Worm (Caenorhabditis elegans) whole organism, late embryonic: ENCODE data around the gene fbxc-20.

Experiments used
- K02D7.2 ChIP-seq: sonication (generic microtip); optimal IDR thresholded peaks from 2 replicates; lab custom pipeline; 2017; ENCODE audit warnings: mild to moderate bottlenecking, missing genetic modification characterization, missing compliant biosample characterization
- ahr-1 ChIP-seq: sonication (generic microtip); optimal IDR thresholded peaks from 2 replicates; lab custom pipeline; 2016; ENCODE audit warnings: missing genetic modification characterization, missing compliant biosample characterization
- ceh-18 ChIP-seq: sonication (generic microtip); optimal IDR thresholded peaks from 2 replicates; lab custom pipeline; 2016; ENCODE audit warnings: missing genetic modification characterization, missing compliant biosample characterization
- ceh-2 ChIP-seq: sonication (generic microtip); optimal IDR thresholded peaks from 2 replicates; lab custom pipeline; 2016; ENCODE audit warnings: missing genotype, missing genetic modification characterization, missing compliant biosample characterization
- ceh-22 ChIP-seq: sonication (generic microtip); optimal IDR thresholded peaks from 2 replicates; lab custom pipeline; 2017; ENCODE audit warnings: missing biosample characterization, missing genetic modification characterization
- ceh-31 ChIP-seq: sonication (generic microtip); optimal IDR thresholded peaks from 2 replicates; lab custom pipeline; 2016; ENCODE audit warnings: missing genetic modification characterization, missing compliant biosample characterization
- ceh-45 ChIP-seq: fragments of 200-800 bp; sonication (Bioruptor generic); IDR thresholded peaks from 2 replicates; pipeline ENCODE4 v1.3.6; 2022; ENCODE audit warnings: missing genetic modification reagents, missing genetic modification characterization, missing compliant biosample characterization
- ceh-6 ChIP-seq: fragments of 200-800 bp; sonication (Bioruptor generic); optimal IDR thresholded peaks from 2 replicates; lab custom pipeline; 2018; ENCODE audit warnings: mild to moderate bottlenecking, missing genetic modification characterization, missing compliant biosample characterization
- ceh-9 ChIP-seq: sonication (generic microtip); optimal IDR thresholded peaks from 2 replicates; lab custom pipeline; 2016; ENCODE audit warnings: mild to moderate bottlenecking, missing genetic modification characterization, inconsistent platforms, missing compliant biosample characterization
- che-1 ChIP-seq: sonication (generic microtip); optimal IDR thresholded peaks from 2 replicates; lab custom pipeline; 2016; ENCODE audit warnings: mild to moderate bottlenecking, missing genetic modification characterization, missing compliant biosample characterization
- dmd-4 ChIP-seq: sonication (generic microtip); optimal IDR thresholded peaks from 2 replicates; lab custom pipeline; 2016; ENCODE audit warnings: borderline replicate concordance, missing genetic modification characterization, missing compliant biosample characterization
- dve-1 ChIP-seq: sonication (generic microtip); optimal IDR thresholded peaks from 2 replicates; lab custom pipeline; 2017; ENCODE audit warnings: antibody characterized with exemption, mild to moderate bottlenecking, missing genetic modification characterization, missing compliant biosample characterization
- elt-2 ChIP-seq: sonication (generic microtip); optimal IDR thresholded peaks from 2 replicates; lab custom pipeline; 2016; ENCODE audit warnings: missing genetic modification reagents, missing genetic modification characterization, missing compliant biosample characterization
- eyg-1 ChIP-seq: sonication (generic microtip); optimal IDR thresholded peaks from 2 replicates; lab custom pipeline; 2016; ENCODE audit warnings: missing genotype, missing genetic modification characterization, missing compliant biosample characterization
- fax-1 ChIP-seq: sonication (generic microtip); optimal IDR thresholded peaks from 2 replicates; lab custom pipeline; 2016; ENCODE audit warnings: missing genotype, missing genetic modification characterization, missing compliant biosample characterization
- fkh-10 ChIP-seq: fragments of 150-350 bp; optimal IDR thresholded peaks from 2 replicates; lab custom pipeline; 2014; ENCODE audit warnings: missing biosample characterization, missing genetic modification reagents, missing genetic modification characterization
- fkh-6 ChIP-seq: sonication (generic microtip); optimal IDR thresholded peaks from 2 replicates; lab custom pipeline; 2016; ENCODE audit warnings: missing genetic modification characterization, missing compliant biosample characterization
- hlh-13 ChIP-seq: fragments of 200-800 bp; sonication (Bioruptor generic); optimal IDR thresholded peaks from 2 replicates; lab custom pipeline; 2018; ENCODE audit warnings: mild to moderate bottlenecking, missing genetic modification characterization, missing compliant biosample characterization
- hlh-30 ChIP-seq: sonication (generic microtip); optimal IDR thresholded peaks from 2 replicates; lab custom pipeline; 2017; ENCODE audit warnings: antibody characterized with exemption, missing genetic modification characterization, missing compliant biosample characterization; ENCODE audit not compliant: insufficient read depth
- hlh-6 ChIP-seq: sonication (generic microtip); optimal IDR thresholded peaks from 2 replicates; lab custom pipeline; 2016; ENCODE audit warnings: missing genotype, missing genetic modification characterization, missing compliant biosample characterization
- hlh-8 ChIP-seq: sonication (generic microtip); optimal IDR thresholded peaks from 2 replicates; lab custom pipeline; 2016; ENCODE audit warnings: missing genotype, missing genetic modification characterization, missing compliant biosample characterization
- lim-6 ChIP-seq: sonication (generic microtip); optimal IDR thresholded peaks from 2 replicates; lab custom pipeline; 2016; ENCODE audit warnings: missing genetic modification characterization, missing compliant biosample characterization
- madf-2 ChIP-seq: sonication (generic microtip); optimal IDR thresholded peaks from 2 replicates; lab custom pipeline; 2017; ENCODE audit warnings: missing genetic modification characterization, missing compliant biosample characterization
- mec-3 ChIP-seq: sonication (generic microtip); optimal IDR thresholded peaks from 2 replicates; lab custom pipeline; 2016; ENCODE audit warnings: borderline replicate concordance, missing genetic modification characterization, missing compliant biosample characterization
- nhr-232 ChIP-seq: sonication (generic microtip); optimal IDR thresholded peaks from 2 replicates; lab custom pipeline; 2016; ENCODE audit warnings: missing genetic modification characterization, missing compliant biosample characterization
- npax-4 ChIP-seq: sonication (generic microtip); optimal IDR thresholded peaks from 2 replicates; lab custom pipeline; 2016; ENCODE audit warnings: missing genetic modification characterization, missing compliant biosample characterization
- odd-2 ChIP-seq: sonication (generic microtip); optimal IDR thresholded peaks from 2 replicates; lab custom pipeline; 2017; ENCODE audit warnings: antibody characterized with exemption, mild to moderate bottlenecking, missing genetic modification characterization, missing compliant biosample characterization
- pag-3 ChIP-seq: sonication (generic microtip); optimal IDR thresholded peaks from 2 replicates; lab custom pipeline; 2016; ENCODE audit warnings: missing compliant biosample characterization, missing genetic modification characterization, borderline replicate concordance
- pat-9 ChIP-seq: fragments of 200-800 bp; sonication (Bioruptor generic); optimal IDR thresholded peaks from 2 replicates; lab custom pipeline; 2018; ENCODE audit warnings: mild to moderate bottlenecking, missing genetic modification characterization, moderate library complexity, missing compliant biosample characterization
- pros-1 ChIP-seq: fragments of 150-350 bp; optimal IDR thresholded peaks from 2 replicates; lab custom pipeline; 2014; ENCODE audit warnings: missing biosample characterization, missing genetic modification reagents, missing genetic modification characterization
- ref-2 ChIP-seq: sonication (generic microtip); optimal IDR thresholded peaks from 2 replicates; lab custom pipeline; 2016; ENCODE audit warnings: missing genetic modification characterization, missing compliant biosample characterization
- rnt-1 ChIP-seq: sonication (generic microtip); optimal IDR thresholded peaks from 2 replicates; lab custom pipeline; 2016; ENCODE audit warnings: missing genetic modification characterization, missing compliant biosample characterization
- sox-2 ChIP-seq: fragments of 200-800 bp; sonication (Bioruptor generic); IDR thresholded peaks from 2 replicates; pipeline ENCODE4 v1.3.6; 2022; ENCODE audit warnings: missing genetic modification reagents, missing genetic modification characterization, missing compliant biosample characterization
- tbx-7 ChIP-seq: sonication (generic microtip); optimal IDR thresholded peaks from 2 replicates; lab custom pipeline; 2016; ENCODE audit warnings: missing genotype, missing genetic modification characterization, missing compliant biosample characterization
- ttx-3 ChIP-seq: sonication (generic microtip); optimal IDR thresholded peaks from 2 replicates; lab custom pipeline; 2016; ENCODE audit warnings: missing genetic modification reagents, missing genetic modification characterization, missing compliant biosample characterization
- unc-3 ChIP-seq, 2 experiments: fragments of 200-800 bp in 1 of 2; sonication (Bioruptor generic) in 1 of 2; sonication (generic microtip) in 1 of 2; conservative IDR thresholded peaks in 1 of 2; optimal IDR thresholded peaks in 1 of 2; 2 replicates each; pipeline versions ENCODE4 v1.3.6 to Lab custom; 2016 to 2022; ENCODE audit warnings: missing compliant biosample characterization in 2 of 2, missing genetic modification characterization in 2 of 2, missing genetic modification reagents in 1 of 2
- unc-42 ChIP-seq: sonication (generic microtip); optimal IDR thresholded peaks from 2 replicates; lab custom pipeline; 2016; ENCODE audit warnings: missing genotype, missing genetic modification characterization, missing compliant biosample characterization
- unc-86 ChIP-seq: sonication (generic microtip); optimal IDR thresholded peaks from 2 replicates; lab custom pipeline; 2016; ENCODE audit warnings: missing genetic modification characterization, missing compliant biosample characterization
- ztf-16 ChIP-seq: sonication (generic microtip); optimal IDR thresholded peaks from 2 replicates; lab custom pipeline; 2017; ENCODE audit warnings: missing genetic modification characterization, missing compliant biosample characterization

fbxc-20 gene

ce11 chrII:2435566-2435965, 16.6 kb downstream of the fbxc-20 start:
- TF ChIP-seq pag-3 (no peak), pat-9 (tag; lab: Kevin White, UChicago) (no peak), fkh-6 (tag; lab: Kevin White, UChicago) (no peak)

ce11 chrII:2436757-2437156, 17.8 kb downstream of the fbxc-20 start:
- TF ChIP-seq madf-2 (tag; lab: Kevin White, UChicago) = no peak
- TF ChIP-seq rnt-1 (tag; lab: Kevin White, UChicago) = peak; percentile 95

- TF ChIP-seq elt-2 (tag; lab: Kevin White, UChicago) (peak; percentile 11), npax-4 (tag; lab: Kevin White, UChicago) (no peak)
Observed at ce11 chrII:2438180-2438579, 19.2 kb downstream of the fbxc-20 start.

ce11 chrII:2438944-2439343, 20.0 kb downstream of the fbxc-20 start:
- TF ChIP-seq mec-3 (tag; lab: Kevin White, UChicago) = no peak
- TF ChIP-seq odd-2 = no peak
- no peak for TF ChIP-seq fkh-6 (tag; lab: Kevin White, UChicago)
- no peak for TF ChIP-seq ahr-1
- no peak for TF ChIP-seq fax-1 (tag; lab: Kevin White, UChicago)
- no peak for TF ChIP-seq ref-2 (tag; lab: Kevin White, UChicago)
- TF ChIP-seq fkh-10 (GFP tag; lab: Kevin White, UChicago) = no peak
- no peak for TF ChIP-seq unc-3 (GFP tag; conservative IDR thresholded peaks at IDR 0.05; lab: Robert Waterston, UW)
- TF ChIP-seq unc-3 (tag; optimal IDR thresholded peaks at IDR 0.05; lab: Kevin White, UChicago) = no peak
- TF ChIP-seq ttx-3 (tag; lab: Kevin White, UChicago) = no peak
- TF ChIP-seq ztf-16 (tag; lab: Kevin White, UChicago) = no peak

DNA sequence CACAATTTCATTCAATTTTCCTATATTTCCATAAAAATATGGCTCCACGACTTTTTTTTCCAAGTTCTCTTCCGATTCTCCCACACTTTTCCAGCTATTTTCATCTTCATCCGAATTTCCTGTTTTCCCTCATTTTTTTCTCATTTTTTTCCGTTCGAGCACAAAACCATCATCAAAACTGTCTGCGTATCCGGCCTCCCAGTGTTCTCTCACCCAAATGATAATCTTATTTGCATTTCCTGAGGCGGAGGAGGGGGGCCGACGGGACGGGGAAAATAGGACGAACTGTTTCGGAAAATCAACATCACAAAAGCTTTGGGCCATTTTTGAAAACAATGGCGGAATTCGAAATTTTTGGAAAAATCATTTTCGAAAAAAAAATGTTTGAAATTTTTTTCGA, 21.4 kb downstream of the fbxc-20 start:
- no peak for TF ChIP-seq ceh-18 (tag; lab: Kevin White, UChicago)
- no peak for TF ChIP-seq ceh-45 (GFP tag; lab: Robert Waterston, UW)
- no peak for TF ChIP-seq pros-1 (tag; lab: Kevin White, UChicago)
- no peak for TF ChIP-seq fkh-6 (tag; lab: Kevin White, UChicago)
- TF ChIP-seq unc-42 = no peak
- no peak for TF ChIP-seq mec-3 (tag; lab: Kevin White, UChicago)
- no peak for TF ChIP-seq rnt-1 (tag; lab: Kevin White, UChicago)
- TF ChIP-seq che-1 (tag; lab: Kevin White, UChicago) = no peak
- TF ChIP-seq dmd-4 (tag; lab: Kevin White, UChicago) = no peak
- TF ChIP-seq K02D7.2 = no peak
- no peak for TF ChIP-seq sox-2 (GFP tag; lab: Robert Waterston, UW)
- no peak for TF ChIP-seq unc-3 (GFP tag; conservative IDR thresholded peaks at IDR 0.05; lab: Robert Waterston, UW)
- no peak for TF ChIP-seq unc-3 (tag; optimal IDR thresholded peaks at IDR 0.05; lab: Kevin White, UChicago)
- no peak for TF ChIP-seq ahr-1
- TF ChIP-seq eyg-1 (tag; lab: Kevin White, UChicago) = no peak

ce11 chrII:2442243-2442642, 23.3 kb downstream of the fbxc-20 start:
- no peak for TF ChIP-seq ztf-16 (tag; lab: Kevin White, UChicago)
- no peak for TF ChIP-seq nhr-232 (tag; lab: Kevin White, UChicago)
- TF ChIP-seq hlh-8 (tag; lab: Kevin White, UChicago) = no peak
- no peak for TF ChIP-seq ceh-6 (GFP tag; lab: Kevin White, UChicago)
- TF ChIP-seq ref-2 (tag; lab: Kevin White, UChicago) = no peak
- TF ChIP-seq ceh-31 (tag; lab: Kevin White, UChicago) = no peak
- no peak for TF ChIP-seq ceh-2 (tag; lab: Kevin White, UChicago)
- TF ChIP-seq pag-3 = no peak
- TF ChIP-seq unc-3 (GFP tag; conservative IDR thresholded peaks at IDR 0.05; lab: Robert Waterston, UW) = no peak
- no peak for TF ChIP-seq unc-3 (tag; optimal IDR thresholded peaks at IDR 0.05; lab: Kevin White, UChicago)
- TF ChIP-seq lim-6 = no peak
- no peak for TF ChIP-seq hlh-30 (tag; lab: Kevin White, UChicago)
- no peak for TF ChIP-seq hlh-6 (tag; lab: Kevin White, UChicago)
- TF ChIP-seq unc-86 (tag; lab: Kevin White, UChicago) = no peak
- TF ChIP-seq dve-1 (tag; lab: Kevin White, UChicago) = no peak
- no peak for TF ChIP-seq ceh-9 (tag; lab: Kevin White, UChicago)
- no peak for TF ChIP-seq fkh-6 (tag; lab: Kevin White, UChicago)
- TF ChIP-seq hlh-13 (GFP tag; lab: Kevin White, UChicago) = no peak
- no peak for TF ChIP-seq tbx-7
- TF ChIP-seq K02D7.2 = no peak
- TF ChIP-seq ceh-22 (tag; lab: Kevin White, UChicago) = no peak
